Worm (Caenorhabditis elegans): ENCODE data around the gene abch-1.

DNA sequence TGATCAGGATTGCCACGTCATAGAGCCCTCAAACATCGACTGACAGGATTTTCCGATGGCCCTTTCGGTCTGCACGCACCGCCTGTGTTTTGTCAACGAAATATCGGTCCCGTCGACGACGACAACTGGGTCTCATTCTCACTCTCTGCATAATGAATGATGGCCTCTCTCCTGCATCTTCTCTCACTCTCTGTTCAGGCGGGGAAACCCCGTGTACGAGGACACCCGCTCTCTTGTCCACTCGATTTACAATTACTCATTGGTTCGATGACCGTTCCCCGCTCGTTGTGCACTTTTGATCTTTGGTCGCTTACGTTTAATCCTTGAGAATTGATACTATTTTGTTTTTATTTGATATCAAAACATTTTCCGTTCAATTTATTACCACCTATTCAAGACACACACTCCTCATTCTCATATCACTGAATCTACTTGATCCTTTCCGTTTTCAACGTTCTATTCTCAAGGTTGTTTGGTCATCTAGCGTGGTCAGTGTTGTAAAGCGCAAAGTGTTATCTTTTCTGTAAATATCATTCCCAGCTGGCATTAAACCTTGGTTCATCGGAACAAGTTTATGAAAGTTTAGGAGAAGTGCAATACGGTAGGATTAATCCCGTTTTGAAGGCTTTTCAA is 8.7 kb downstream of the abch-1 start:
- TF ChIP-seq ama-1 (optimal IDR thresholded peaks at IDR 0.05) (no peak), aly-1 (tag; optimal IDR thresholded peaks at IDR 0.05) (peak; percentile 53), ets-7 (tag; optimal IDR thresholded peaks at IDR 0.05) (no peak)

All from whole organism, early embryonic.